Worm (Caenorhabditis elegans): Measurements from ENCODE around the gene saeg-1.

ce11 chrV:10909959-10910358, 44.5 kb upstream of the saeg-1 start:
- TF ChIP-seq T22C8.4 (GFP tag; IDR thresholded peaks at IDR 0.05) (no peak), ref-1 (GFP tag; conservative IDR thresholded peaks at IDR 0.05) (no peak), ztf-23 (GFP tag; IDR thresholded peaks at IDR 0.05) (no peak), flt-1 (GFP tag; IDR thresholded peaks at IDR 0.05) (no peak), med-1 (GFP tag; optimal IDR thresholded peaks at IDR 0.05; ENCODE audit: insufficient read depth) (no peak)
